Fruit fly (Drosophila melanogaster) whole organism, prepupa: ENCODE results near the gene CG16758.
A peak's percentile ranks its signal among the peaks of the same experiment; 100 is the strongest.

Experiments used
- Blimp-1 ChIP-seq: fragments of 200-800 bp; sonication (Bioruptor generic); optimal IDR thresholded peaks from 3 replicates; lab custom pipeline; 2017; ENCODE audit warnings: missing biosample characterization, missing genetic modification characterization, mild to moderate bottlenecking, moderate library complexity, missing genetic modification reagents
- CG10631 ChIP-seq: fragments of 200-800 bp; sonication (Bioruptor generic); optimal IDR thresholded peaks from 2 replicates; lab custom pipeline; 2016; ENCODE audit warnings: missing biosample characterization, missing genetic modification characterization
- CG10669 ChIP-seq: fragments of 200-800 bp; sonication (Bioruptor generic); optimal IDR thresholded peaks from 3 replicates; lab custom pipeline; 2018; ENCODE audit warnings: missing biosample characterization, mild to moderate bottlenecking, missing genetic modification characterization, moderate library complexity
- CG11762 ChIP-seq: fragments of 200-800 bp; sonication (Bioruptor generic); optimal IDR thresholded peaks from 3 replicates; lab custom pipeline; 2016; ENCODE audit warnings: missing biosample characterization, missing genetic modification characterization; ENCODE audit not compliant: insufficient read depth
- CG11902 ChIP-seq: fragments of 200-800 bp; sonication (Bioruptor generic); optimal IDR thresholded peaks from 3 replicates; lab custom pipeline; 2016; ENCODE audit warnings: missing biosample characterization, missing genetic modification characterization
- CG15336 ChIP-seq: fragments of 200-800 bp; sonication (Bioruptor generic); IDR thresholded peaks from 2 replicates; pipeline ENCODE4 v1.3.6; 2022; ENCODE audit warnings: missing biosample characterization, missing genetic modification characterization
- CG1621 ChIP-seq: fragments of 200-800 bp; sonication (Bioruptor generic); optimal IDR thresholded peaks from 3 replicates; lab custom pipeline; 2018; ENCODE audit warnings: missing biosample characterization, mild to moderate bottlenecking, missing genetic modification characterization
- CG16779 ChIP-seq: fragments of 200-800 bp; sonication (Bioruptor generic); optimal IDR thresholded peaks from 3 replicates; lab custom pipeline; 2017; ENCODE audit warnings: missing biosample characterization, mild to moderate bottlenecking, missing genetic modification characterization
- CG31627 ChIP-seq: fragments of 200-800 bp; sonication (Bioruptor generic); optimal IDR thresholded peaks from 3 replicates; lab custom pipeline; 2016; ENCODE audit warnings: missing biosample characterization, missing genetic modification characterization
- CG32006 ChIP-seq: fragments of 200-800 bp; sonication (Bioruptor generic); optimal IDR thresholded peaks from 3 replicates; lab custom pipeline; 2017; ENCODE audit warnings: missing biosample characterization, mild to moderate bottlenecking, missing genetic modification characterization
- CG34406 ChIP-seq: fragments of 200-800 bp; sonication (Bioruptor generic); optimal IDR thresholded peaks from 3 replicates; lab custom pipeline; 2016; ENCODE audit warnings: missing biosample characterization, missing genetic modification characterization
- CG3919 ChIP-seq: fragments of 200-800 bp; sonication (Bioruptor generic); optimal IDR thresholded peaks from 3 replicates; lab custom pipeline; 2016; ENCODE audit warnings: missing biosample characterization, missing genetic modification characterization
- CG4318 ChIP-seq: fragments of 200-800 bp; sonication (Bioruptor generic); optimal IDR thresholded peaks from 3 replicates; lab custom pipeline; 2017; ENCODE audit warnings: missing biosample characterization, mild to moderate bottlenecking, missing genetic modification characterization
- CG6163 ChIP-seq: fragments of 200-800 bp; sonication (Bioruptor generic); IDR thresholded peaks from 3 replicates; pipeline ENCODE4 v1.3.6; 2022; ENCODE audit warnings: missing biosample characterization, missing genetic modification characterization
- CG6276 ChIP-seq: fragments of 200-800 bp; sonication (Bioruptor generic); optimal IDR thresholded peaks from 2 replicates; lab custom pipeline; 2017; ENCODE audit warnings: missing biosample characterization, mild to moderate bottlenecking, missing genetic modification characterization
- CG6792 ChIP-seq: fragments of 200-800 bp; sonication (Bioruptor generic); optimal IDR thresholded peaks from 3 replicates; lab custom pipeline; 2016; ENCODE audit warnings: missing biosample characterization, missing genetic modification characterization
- CG6808 ChIP-seq: fragments of 200-800 bp; sonication (Bioruptor generic); optimal IDR thresholded peaks from 3 replicates; lab custom pipeline; 2017; ENCODE audit warnings: missing biosample characterization, missing genetic modification characterization, mild to moderate bottlenecking, moderate library complexity, missing genetic modification reagents
- CG7368 ChIP-seq: fragments of 200-800 bp; sonication (Bioruptor generic); optimal IDR thresholded peaks from 3 replicates; lab custom pipeline; 2016; ENCODE audit warnings: missing biosample characterization, missing genetic modification characterization
- CG8119 ChIP-seq: fragments of 200-800 bp; sonication (Bioruptor generic); IDR thresholded peaks from 3 replicates; pipeline ENCODE4 v1.3.6; 2022; ENCODE audit warnings: missing biosample characterization, missing genetic modification characterization
- CG8319 ChIP-seq: fragments of 200-800 bp; sonication (Bioruptor generic); optimal IDR thresholded peaks from 3 replicates; lab custom pipeline; 2016; ENCODE audit warnings: missing biosample characterization, missing genetic modification characterization
- CG9139 ChIP-seq: fragments of 200-800 bp; sonication (Bioruptor generic); optimal IDR thresholded peaks from 3 replicates; lab custom pipeline; 2017; ENCODE audit warnings: missing biosample characterization, mild to moderate bottlenecking, missing genetic modification characterization
- Eip78C ChIP-seq: fragments of 200-800 bp; sonication (Bioruptor generic); peaks from one replicate; lab custom pipeline; 2016; ENCODE audit warnings: missing biosample characterization, missing genetic modification characterization
- Eip93F ChIP-seq: fragments of 200-800 bp; sonication (Bioruptor generic); optimal IDR thresholded peaks from 2 replicates; lab custom pipeline; 2016; ENCODE audit warnings: missing biosample characterization, mild to moderate bottlenecking, missing genetic modification characterization
- Ets21C ChIP-seq: fragments of 200-800 bp; sonication (Bioruptor generic); optimal IDR thresholded peaks from 3 replicates; lab custom pipeline; 2016; ENCODE audit warnings: missing biosample characterization, missing genetic modification characterization
- Gug ChIP-seq: fragments of 200-800 bp; sonication (Bioruptor generic); IDR thresholded peaks from 2 replicates; pipeline ENCODE4 v1.3.6; 2022; ENCODE audit warnings: missing biosample characterization, missing genetic modification characterization
- Hr38 ChIP-seq: sonication (Bioruptor generic); optimal IDR thresholded peaks from 2 replicates; lab custom pipeline; 2016; ENCODE audit warnings: missing biosample characterization, missing genetic modification characterization
- Hr39 ChIP-seq: fragments of 200-800 bp; sonication (Bioruptor generic); optimal IDR thresholded peaks from 2 replicates; lab custom pipeline; 2016; ENCODE audit warnings: missing biosample characterization, missing genetic modification characterization
- Hr4 ChIP-seq: fragments of 200-800 bp; sonication (Bioruptor generic); optimal IDR thresholded peaks from 3 replicates; lab custom pipeline; 2016; ENCODE audit warnings: missing biosample characterization, missing genetic modification characterization
- Lpt ChIP-seq: fragments of 200-800 bp; sonication (Bioruptor generic); optimal IDR thresholded peaks from 3 replicates; lab custom pipeline; 2016; ENCODE audit warnings: missing biosample characterization, missing genetic modification characterization
- Met ChIP-seq: fragments of 200-800 bp; sonication (Bioruptor generic); optimal IDR thresholded peaks from 3 replicates; lab custom pipeline; 2016; ENCODE audit warnings: missing biosample characterization, missing genetic modification characterization
- OdsH ChIP-seq: fragments of 200-800 bp; sonication (Bioruptor generic); optimal IDR thresholded peaks from 3 replicates; lab custom pipeline; 2016; ENCODE audit warnings: missing biosample characterization, missing genetic modification characterization
- Smox ChIP-seq: fragments of 200-800 bp; sonication (Bioruptor generic); optimal IDR thresholded peaks from 3 replicates; lab custom pipeline; 2016; ENCODE audit warnings: missing biosample characterization, missing genetic modification characterization
- Sox14 ChIP-seq: fragments of 200-800 bp; sonication (Bioruptor generic); optimal IDR thresholded peaks from 3 replicates; lab custom pipeline; 2016; ENCODE audit warnings: missing biosample characterization, missing genetic modification characterization
- Sox15 ChIP-seq: fragments of 200-800 bp; sonication (Bioruptor generic); optimal IDR thresholded peaks from 3 replicates; lab custom pipeline; 2016; ENCODE audit warnings: missing biosample characterization, missing genetic modification characterization
- acj6 ChIP-seq: fragments of 200-800 bp; sonication (Bioruptor generic); optimal IDR thresholded peaks from 3 replicates; lab custom pipeline; 2016; ENCODE audit warnings: missing biosample characterization, missing genetic modification characterization
- cyc ChIP-seq: fragments of 200-800 bp; sonication (Bioruptor generic); optimal IDR thresholded peaks from 3 replicates; lab custom pipeline; 2016; ENCODE audit warnings: missing biosample characterization, missing genetic modification characterization
- dac ChIP-seq: fragments of 200-800 bp; sonication (Bioruptor generic); optimal IDR thresholded peaks from 2 replicates; lab custom pipeline; 2017; ENCODE audit warnings: missing biosample characterization, mild to moderate bottlenecking, missing genetic modification characterization
- dsx ChIP-seq: fragments of 200-800 bp; optimal IDR thresholded peaks from 3 replicates; lab custom pipeline; 2019; ENCODE audit warnings: missing biosample characterization, mild to moderate bottlenecking, missing genetic modification characterization, moderate library complexity; ENCODE audit not compliant: poor library complexity, severe bottlenecking
- esn ChIP-seq: fragments of 200-800 bp; sonication (Bioruptor generic); optimal IDR thresholded peaks from 2 replicates; lab custom pipeline; 2016; ENCODE audit warnings: missing biosample characterization, mild to moderate bottlenecking, missing genetic modification characterization, moderate library complexity
- fkh ChIP-seq: fragments of 200-800 bp; sonication (Bioruptor generic); optimal IDR thresholded peaks from 3 replicates; lab custom pipeline; 2017; ENCODE audit warnings: missing biosample characterization, mild to moderate bottlenecking, missing genetic modification characterization, moderate library complexity
- lz ChIP-seq: fragments of 200-800 bp; sonication (Bioruptor generic); optimal IDR thresholded peaks from 3 replicates; lab custom pipeline; 2016; ENCODE audit warnings: missing biosample characterization, missing genetic modification characterization
- net ChIP-seq: fragments of 200-800 bp; sonication (Bioruptor generic); optimal IDR thresholded peaks from 3 replicates; lab custom pipeline; 2016; ENCODE audit warnings: missing biosample characterization, missing genetic modification characterization
- pdm3 ChIP-seq: fragments of 200-800 bp; sonication (Bioruptor generic); optimal IDR thresholded peaks from 3 replicates; lab custom pipeline; 2016; ENCODE audit warnings: missing biosample characterization, missing genetic modification characterization
- salr ChIP-seq, 2 experiments: fragments of 200-800 bp; sonication (Bioruptor generic); optimal IDR thresholded peaks; 3 replicates each; lab custom pipeline; 2016 to 2018; ENCODE audit warnings: missing biosample characterization in 2 of 2, missing genetic modification characterization in 2 of 2, mild to moderate bottlenecking in 1 of 2
- ss ChIP-seq, 2 experiments: fragments of 200-800 bp; sonication (Bioruptor generic); optimal IDR thresholded peaks; 2 replicates in 1 of 2; 3 replicates in 1 of 2; lab custom pipeline; 2017 to 2018; ENCODE audit warnings: mild to moderate bottlenecking in 2 of 2, missing biosample characterization in 2 of 2, missing genetic modification characterization in 2 of 2, moderate library complexity in 1 of 2
- topi ChIP-seq: fragments of 200-800 bp; sonication (Bioruptor generic); optimal IDR thresholded peaks from 3 replicates; lab custom pipeline; 2016; ENCODE audit warnings: missing biosample characterization, missing genetic modification characterization

The CG16758 gene

DNA sequence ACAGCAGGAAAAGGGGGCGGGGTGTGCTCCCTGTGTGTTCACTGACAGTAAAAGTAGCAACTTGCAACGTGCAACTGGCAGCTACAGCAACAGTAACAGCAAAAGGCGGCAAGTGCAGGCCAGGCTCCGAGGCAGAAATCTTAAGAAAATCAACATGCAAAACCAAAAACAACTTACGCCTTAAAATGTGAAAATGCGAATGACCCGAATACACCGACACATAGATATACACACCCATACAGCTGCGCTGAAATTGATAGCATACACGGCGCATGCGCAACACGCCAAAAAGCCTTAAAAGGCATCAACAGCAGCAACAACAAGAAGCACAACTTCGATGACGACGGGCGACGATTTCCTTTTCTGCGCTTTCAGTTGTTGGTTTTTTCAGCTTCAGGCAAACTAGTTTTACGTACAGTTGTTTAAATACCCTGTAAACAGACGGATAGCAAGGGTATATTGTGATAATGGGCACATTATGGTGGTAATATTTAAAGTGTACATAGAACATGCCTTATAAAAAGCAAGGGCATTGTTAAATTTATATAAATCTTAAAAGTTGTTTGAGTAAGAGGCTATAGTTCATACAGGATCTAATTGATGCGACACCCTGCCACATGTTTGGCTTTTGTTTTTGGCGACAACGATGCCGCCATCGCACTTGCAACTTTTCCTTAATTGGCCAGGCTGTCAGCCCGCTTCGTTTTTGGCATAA, 30.9 kb downstream of the CG16758 start (continued):
- TF ChIP-seq Eip78C, result peak; percentile 99
- TF ChIP-seq CG9139 (GFP tag; lab: Kevin White, UChicago), result peak; percentile 56
- peak; percentile 88 for TF ChIP-seq acj6 (GFP tag; lab: Kevin White, UChicago)
- TF ChIP-seq dsx (GFP tag; lab: Kevin White, UChicago), result peak; percentile 72
- TF ChIP-seq CG11902, result peak; percentile 87
- peak; percentile 53 for TF ChIP-seq Ets21C (GFP tag; lab: Kevin White, UChicago)
- peak; percentile 75 for TF ChIP-seq Gug
- peak; percentile 71 for TF ChIP-seq CG31627 (GFP tag; lab: Kevin White, UChicago)
- TF ChIP-seq Sox15 (GFP tag; lab: Kevin White, UChicago), result peak; percentile 74
- peak; percentile 97 for TF ChIP-seq CG15336 (GFP tag; lab: Robert Waterston, UW)
- TF ChIP-seq CG6808 (GFP tag; lab: Kevin White, UChicago), result peak; percentile 75
- peak; percentile 21 for TF ChIP-seq Blimp-1 (GFP tag; lab: Kevin White, UChicago)
- peak; percentile 93 for TF ChIP-seq CG11762 (GFP tag; lab: Kevin White, UChicago)
- peak; percentile 59 for TF ChIP-seq Hr39
- peak; percentile 92 for TF ChIP-seq Lpt (GFP tag; lab: Kevin White, UChicago)
- peak; percentile 84 for TF ChIP-seq CG8319 (GFP tag; lab: Kevin White, UChicago)
- peak; percentile 92 for TF ChIP-seq pdm3
- TF ChIP-seq CG10669, result peak; percentile 82
- TF ChIP-seq esn (GFP tag; lab: Kevin White, UChicago), result peak; percentile 80
- TF ChIP-seq Hr4 (GFP tag; lab: Kevin White, UChicago), result peak; percentile 96
- peak; percentile 89 for TF ChIP-seq CG6792
- TF ChIP-seq topi (GFP tag; lab: Kevin White, UChicago), result peak; percentile 86
- peak; percentile 78 for TF ChIP-seq Smox (GFP tag; lab: Kevin White, UChicago)
- TF ChIP-seq CG3919, result peak; percentile 95
- TF ChIP-seq ss (GFP tag; optimal IDR thresholded peaks at IDR 0.05; lab: Kevin White, UChicago), result peak; percentile 63 to 78

DNA sequence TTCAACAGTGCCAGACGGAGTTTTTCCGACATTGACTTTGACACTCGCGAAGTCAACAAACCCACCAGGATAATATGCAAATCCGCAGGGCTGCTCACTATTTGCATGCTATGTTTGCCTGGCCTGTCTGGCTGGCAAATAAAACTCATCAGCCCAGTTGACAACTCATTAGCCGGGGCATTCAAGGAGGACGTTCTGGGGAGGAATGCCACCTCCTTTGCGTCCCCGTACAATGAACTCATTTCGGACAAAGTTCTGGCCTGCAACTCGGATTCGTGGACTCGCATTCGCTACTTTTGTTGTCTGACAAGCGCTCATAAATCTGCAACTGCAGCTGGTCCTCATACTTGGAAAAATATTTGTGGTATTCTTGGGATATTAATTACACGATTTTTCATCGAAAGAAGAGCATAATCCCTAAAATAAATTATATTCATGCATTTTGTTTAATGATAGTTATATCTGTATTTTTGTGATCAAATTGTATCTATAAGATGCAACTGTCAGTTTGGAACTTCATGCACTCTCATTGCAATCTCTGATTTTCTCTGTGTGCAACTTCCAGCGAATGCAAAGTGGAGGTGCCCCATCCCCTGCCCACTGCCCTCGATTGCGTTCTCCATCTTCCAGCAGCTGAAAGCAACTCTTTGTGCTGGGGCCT, 32.5 kb downstream of the CG16758 start:
- TF ChIP-seq net, result peak; percentile 56
- peak; percentile 26 for TF ChIP-seq CG34406 (GFP tag; lab: Kevin White, UChicago)
- TF ChIP-seq Hr38 (GFP tag; lab: Kevin White, UChicago), result no peak
- no peak for TF ChIP-seq CG11902
- peak; percentile 67 for TF ChIP-seq Met (GFP tag; lab: Kevin White, UChicago)
- TF ChIP-seq CG16779 (tag; lab: Kevin White, UChicago), result peak; percentile 51
- peak; percentile 34 for TF ChIP-seq lz (GFP tag; lab: Kevin White, UChicago)
- TF ChIP-seq CG10631 (GFP tag; lab: Kevin White, UChicago), result peak; percentile 75
- peak; percentile 43 for TF ChIP-seq CG31627 (GFP tag; lab: Kevin White, UChicago)
- peak; percentile 69 for TF ChIP-seq CG8119
- TF ChIP-seq CG32006 (GFP tag; lab: Kevin White, UChicago), result peak; percentile 57
- TF ChIP-seq ss (GFP tag; optimal IDR thresholded peaks at IDR 0.05; lab: Kevin White, UChicago), result peak; percentile 61 to 76
- TF ChIP-seq CG6276 (GFP tag; lab: Kevin White, UChicago), result peak; percentile 62
- TF ChIP-seq Blimp-1 (GFP tag; lab: Kevin White, UChicago), result no peak
- TF ChIP-seq dac (GFP tag; lab: Kevin White, UChicago), result peak; percentile 14
- peak; percentile 10 for TF ChIP-seq Sox15 (GFP tag; lab: Kevin White, UChicago)
- TF ChIP-seq CG6163, result peak; percentile 76; the same call in 2 of the 3 replicates
- peak; percentile 51; the same call in 1 of the 2 replicates for TF ChIP-seq Gug
- peak; percentile 12 for TF ChIP-seq Lpt (GFP tag; lab: Kevin White, UChicago)
- peak; percentile 92 for TF ChIP-seq Eip78C
- TF ChIP-seq dsx (GFP tag; lab: Kevin White, UChicago), result peak; percentile 66
- TF ChIP-seq pdm3, result peak; percentile 64
- no peak for TF ChIP-seq CG4318
- peak; percentile 10 to 76 for TF ChIP-seq salr (GFP tag; optimal IDR thresholded peaks at IDR 0.05; lab: Kevin White, UChicago)
- peak; percentile 47 for TF ChIP-seq CG7368 (GFP tag; lab: Kevin White, UChicago)
- peak; percentile 10 for TF ChIP-seq CG8319 (GFP tag; lab: Kevin White, UChicago)
- TF ChIP-seq CG1621, result peak; percentile 29
- TF ChIP-seq Eip93F (GFP tag; lab: Kevin White, UChicago), result no peak
- TF ChIP-seq fkh (GFP tag; lab: Kevin White, UChicago), result no peak
- TF ChIP-seq cyc, result peak; percentile 39
- TF ChIP-seq CG6792, result peak; percentile 64
- TF ChIP-seq Sox14 (GFP tag; lab: Kevin White, UChicago), result peak; percentile 78
- peak; percentile 56 for TF ChIP-seq OdsH (GFP tag; lab: Kevin White, UChicago)
